Fruit fly (Drosophila melanogaster) whole organism, wandering third instar larva: Measurements from ENCODE around the gene CG32437.
A peak's percentile ranks its signal among the peaks of the same experiment; 100 is the strongest.

Experiments used
- Abd-B ChIP-seq: fragments of >200 bp; optimal IDR thresholded peaks from 2 replicates; lab custom pipeline; 2017; ENCODE audit warnings: missing biosample characterization, missing genetic modification characterization
- CG32264 ChIP-seq: fragments of 200-800 bp; sonication (Bioruptor generic); optimal IDR thresholded peaks from 2 replicates; lab custom pipeline; 2016; ENCODE audit warnings: missing biosample characterization, missing genetic modification characterization
- CG9705 ChIP-seq: fragments of 200-800 bp; sonication (Bioruptor generic); optimal IDR thresholded peaks from 2 replicates; lab custom pipeline; 2018; ENCODE audit warnings: missing biosample characterization, mild to moderate bottlenecking, missing genetic modification characterization
- CrebA ChIP-seq: fragments of 200-800 bp; sonication (Bioruptor generic); optimal IDR thresholded peaks from 2 replicates; lab custom pipeline; 2016; ENCODE audit warnings: missing biosample characterization, mild to moderate bottlenecking, missing genetic modification characterization, borderline replicate concordance
- Dfd ChIP-seq: fragments of >200 bp; optimal IDR thresholded peaks from 2 replicates; lab custom pipeline; 2017; ENCODE audit warnings: missing biosample characterization, missing genetic modification characterization
- Dif ChIP-seq: fragments of 200-275, 200-300 bp; sonication (Bioruptor generic); optimal IDR thresholded peaks from 2 replicates; lab custom pipeline; 2018; ENCODE audit warnings: missing biosample characterization, missing genetic modification characterization; ENCODE audit not compliant: partially characterized antibody
- GATAd ChIP-seq: sonication (Bioruptor generic); optimal IDR thresholded peaks from 2 replicates; lab custom pipeline; 2016; ENCODE audit warnings: missing biosample characterization, missing genetic modification characterization
- HLH106 ChIP-seq: fragments of 200-800 bp; optimal IDR thresholded peaks from 3 replicates; lab custom pipeline; 2019; ENCODE audit warnings: missing biosample characterization, mild to moderate bottlenecking, missing genetic modification characterization, moderate library complexity
- Hr78 ChIP-seq: fragments of >200 bp; optimal IDR thresholded peaks from 2 replicates; lab custom pipeline; 2017; ENCODE audit warnings: missing biosample characterization, missing genetic modification characterization
- Hr83 ChIP-seq: fragments of 200-300 bp; sonication (Bioruptor generic); optimal IDR thresholded peaks from 2 replicates; lab custom pipeline; 2016; ENCODE audit warnings: missing biosample characterization, mild to moderate bottlenecking, missing genetic modification characterization, moderate library complexity; ENCODE audit not compliant: poor library complexity, severe bottlenecking
- Jra ChIP-seq: sonication (Bioruptor generic); optimal IDR thresholded peaks from 2 replicates; lab custom pipeline; 2016; ENCODE audit warnings: missing biosample characterization, missing genetic modification characterization
- Mio ChIP-seq: sonication (Bioruptor generic); optimal IDR thresholded peaks from 2 replicates; lab custom pipeline; 2016; ENCODE audit warnings: missing biosample characterization, missing genetic modification characterization
- Myc ChIP-seq: fragments of >200 bp; optimal IDR thresholded peaks from 2 replicates; lab custom pipeline; 2017
- N ChIP-seq: fragments of >200 bp; optimal IDR thresholded peaks from 2 replicates; lab custom pipeline; 2018; ENCODE audit warnings: missing biosample characterization, missing external identifiers, missing genetic modification characterization
- OdsH ChIP-seq: fragments of 200-800 bp; sonication (Bioruptor generic); optimal IDR thresholded peaks from 2 replicates; lab custom pipeline; 2016; ENCODE audit warnings: missing biosample characterization, mild to moderate bottlenecking, missing genetic modification characterization
- Rel ChIP-seq, 2 experiments: fragments of 200-800 bp; sonication (Bioruptor generic) in 1 of 2; optimal IDR thresholded peaks; 2 replicates in 1 of 2; 3 replicates in 1 of 2; lab custom pipeline; 2016 to 2019; ENCODE audit warnings: mild to moderate bottlenecking in 2 of 2, missing biosample characterization in 2 of 2, missing genetic modification characterization in 2 of 2, moderate library complexity in 1 of 2
- Sp1 ChIP-seq: fragments of 200-800 bp; sonication (Bioruptor generic); optimal IDR thresholded peaks from 3 replicates; lab custom pipeline; 2019; ENCODE audit warnings: missing biosample characterization, mild to moderate bottlenecking, missing genetic modification characterization, moderate library complexity
- Vsx2 ChIP-seq: fragments of 200-300, 225-300 bp; sonication (Bioruptor generic); optimal IDR thresholded peaks from 2 replicates; lab custom pipeline; 2018; ENCODE audit warnings: missing biosample characterization, missing genetic modification characterization; ENCODE audit not compliant: partially characterized antibody
- br ChIP-seq: fragments of 200-800 bp; sonication (Bioruptor generic); optimal IDR thresholded peaks from 2 replicates; lab custom pipeline; 2016; ENCODE audit warnings: missing biosample characterization, missing genetic modification characterization
- brk ChIP-seq: fragments of 200-800 bp; sonication (Bioruptor generic); optimal IDR thresholded peaks from 2 replicates; lab custom pipeline; 2016; ENCODE audit warnings: missing biosample characterization, mild to moderate bottlenecking, missing genetic modification characterization
- dl ChIP-seq, 2 experiments: fragments of 175-275, 200-275 bp in 1 of 2; fragments of 200-275 bp in 1 of 2; sonication (Bioruptor generic); optimal IDR thresholded peaks; lab custom pipeline; 2018; ENCODE audit warnings: mild to moderate bottlenecking in 2 of 2, missing biosample characterization in 2 of 2, missing genetic modification characterization in 2 of 2, moderate library complexity in 2 of 2; ENCODE audit not compliant: partially characterized antibody in 2 of 2, insufficient read depth in 1 of 2
- dmrt93B ChIP-seq: fragments of 200-800 bp; sonication (Bioruptor generic); optimal IDR thresholded peaks from 2 replicates; lab custom pipeline; 2018; ENCODE audit warnings: missing biosample characterization, mild to moderate bottlenecking, missing genetic modification characterization
- dsf ChIP-seq: sonication (Bioruptor generic); optimal IDR thresholded peaks from 2 replicates; lab custom pipeline; 2016; ENCODE audit warnings: missing biosample characterization, missing genetic modification characterization, borderline replicate concordance
- ey ChIP-seq: fragments of 200-800 bp; sonication (Bioruptor generic); optimal IDR thresholded peaks from 2 replicates; lab custom pipeline; 2016; ENCODE audit warnings: missing biosample characterization, missing genetic modification characterization
- foxo ChIP-seq, 2 experiments: fragments of 200-800 bp; sonication (Bioruptor generic); optimal IDR thresholded peaks; 2 replicates in 1 of 2; 3 replicates in 1 of 2; lab custom pipeline; 2016 to 2017; ENCODE audit warnings: missing biosample characterization in 2 of 2, missing genetic modification characterization in 2 of 2
- fru ChIP-seq: fragments of 200-800 bp; sonication (Bioruptor generic); optimal IDR thresholded peaks from 3 replicates; lab custom pipeline; 2016; ENCODE audit warnings: missing biosample characterization, mild to moderate bottlenecking, missing genetic modification characterization
- h ChIP-seq: fragments of 200-800 bp; sonication (Bioruptor generic); optimal IDR thresholded peaks from 3 replicates; lab custom pipeline; 2016; ENCODE audit warnings: missing biosample characterization, mild to moderate bottlenecking, missing genetic modification characterization
- jim ChIP-seq: fragments of 175-275, 200-325 bp; sonication (Bioruptor generic); optimal IDR thresholded peaks from 2 replicates; lab custom pipeline; 2016; ENCODE audit warnings: missing biosample characterization, mild to moderate bottlenecking, missing genetic modification characterization
- lola ChIP-seq: fragments of >200 bp; optimal IDR thresholded peaks from 2 replicates; lab custom pipeline; 2017; ENCODE audit warnings: missing biosample characterization, missing genetic modification characterization
- pan ChIP-seq: fragments of >200 bp; optimal IDR thresholded peaks from 2 replicates; lab custom pipeline; 2017
- psq ChIP-seq: fragments of 200-800 bp; sonication (Bioruptor generic); optimal IDR thresholded peaks from 3 replicates; lab custom pipeline; 2017; ENCODE audit warnings: missing biosample characterization, mild to moderate bottlenecking, missing genetic modification characterization, moderate library complexity
- rgr ChIP-seq: fragments of 200-800 bp; sonication (Bioruptor generic); optimal IDR thresholded peaks from 3 replicates; lab custom pipeline; 2016; ENCODE audit warnings: missing biosample characterization, mild to moderate bottlenecking, missing genetic modification characterization
- sage ChIP-seq: fragments of 200-800 bp; sonication (Bioruptor generic); optimal IDR thresholded peaks from 2 replicates; lab custom pipeline; 2016; ENCODE audit warnings: missing biosample characterization, mild to moderate bottlenecking, missing genetic modification characterization
- sv ChIP-seq: fragments of 200-800 bp; sonication (Bioruptor generic); optimal IDR thresholded peaks from 3 replicates; lab custom pipeline; 2016; ENCODE audit warnings: missing biosample characterization, missing genetic modification characterization
- tai ChIP-seq: sonication (Bioruptor generic); optimal IDR thresholded peaks from 2 replicates; lab custom pipeline; 2016; ENCODE audit warnings: missing biosample characterization, missing genetic modification characterization
- usp ChIP-seq: fragments of >200 bp; optimal IDR thresholded peaks from 2 replicates; lab custom pipeline; 2017; ENCODE audit warnings: missing biosample characterization, missing genetic modification characterization
- woc ChIP-seq: sonication (Bioruptor generic); optimal IDR thresholded peaks from 2 replicates; lab custom pipeline; 2016; ENCODE audit warnings: missing biosample characterization, mild to moderate bottlenecking, missing genetic modification characterization

The CG32437 gene

dm6 chr3L:21382158-21382610 is 24.7 kb downstream of the CG32437 start, which contains the start of gene rgn (continued):
- TF ChIP-seq brk (GFP tag; lab: Kevin White, UChicago): peak; percentile 3
- TF ChIP-seq Mio (GFP tag; lab: Kevin White, UChicago): no peak
- TF ChIP-seq Hr78: no peak
- TF ChIP-seq usp: no peak
- peak; percentile 67 for TF ChIP-seq Dif (GFP tag; lab: Kevin White, UChicago)
- no peak for TF ChIP-seq Rel (GFP tag; optimal IDR thresholded peaks at IDR 0.05; lab: Kevin White, UChicago)
- TF ChIP-seq Rel (tag; optimal IDR thresholded peaks at IDR 0.05; lab: Kevin White, UChicago): peak; percentile 1
- peak; percentile 65 for TF ChIP-seq woc
- no peak for TF ChIP-seq jim (GFP tag; lab: Kevin White, UChicago)
- peak; percentile 66 for TF ChIP-seq ey
- no peak for TF ChIP-seq Abd-B
- peak; percentile 6 to 8 for TF ChIP-seq dl (GFP tag; optimal IDR thresholded peaks at IDR 0.05; lab: Kevin White, UChicago; ENCODE audit: insufficient read depth in 1 of 2, partially characterized antibody in 2 of 2)

- TF ChIP-seq Rel (GFP tag; optimal IDR thresholded peaks at IDR 0.05; lab: Kevin White, UChicago) (no peak), Rel (tag; optimal IDR thresholded peaks at IDR 0.05; lab: Kevin White, UChicago) (no peak), foxo (GFP tag; optimal IDR thresholded peaks at IDR 0.05; lab: Kevin White, UChicago) (peak in 1 of 2 experiments; percentile 1)
- TF ChIP-seq, all 38 proteins: peak for 1
These were observed 26.0 kb downstream of the CG32437 start for dm6 chr3L:21383440-21383839.

dm6 chr3L:21385699-21386098 is 28.2 kb downstream of the CG32437 start:
- TF ChIP-seq woc: no peak
- TF ChIP-seq HLH106 (tag; lab: Kevin White, UChicago): peak; percentile 33
- peak; percentile 28 for TF ChIP-seq fru (GFP tag; lab: Kevin White, UChicago)
- no peak for TF ChIP-seq ey
- TF ChIP-seq CG32264 (GFP tag; lab: Kevin White, UChicago): no peak
- no peak for TF ChIP-seq jim (GFP tag; lab: Kevin White, UChicago)
- no peak for TF ChIP-seq N
- TF ChIP-seq Vsx2 (GFP tag; lab: Kevin White, UChicago): no peak
- no peak for TF ChIP-seq dl (GFP tag; optimal IDR thresholded peaks at IDR 0.05; lab: Kevin White, UChicago; ENCODE audit: insufficient read depth in 1 of 2, partially characterized antibody in 2 of 2)
- TF ChIP-seq psq (GFP tag; lab: Kevin White, UChicago): no peak
- no peak for TF ChIP-seq pan (lab: Kevin White, UChicago)
- no peak for TF ChIP-seq Rel (GFP tag; optimal IDR thresholded peaks at IDR 0.05; lab: Kevin White, UChicago)
- TF ChIP-seq Rel (tag; optimal IDR thresholded peaks at IDR 0.05; lab: Kevin White, UChicago): no peak
- TF ChIP-seq Sp1: no peak
- TF ChIP-seq Dfd (GFP tag; lab: Kevin White, UChicago): no peak
- TF ChIP-seq lola: no peak
- no peak for TF ChIP-seq GATAd
- TF ChIP-seq CrebA (GFP tag; lab: Kevin White, UChicago): no peak
- TF ChIP-seq usp: no peak
- TF ChIP-seq Jra (GFP tag; lab: Kevin White, UChicago): no peak
- TF ChIP-seq Abd-B: no peak
- TF ChIP-seq tai (GFP tag; lab: Kevin White, UChicago): no peak
- peak; percentile 42 for TF ChIP-seq rgr (GFP tag; lab: Kevin White, UChicago)
- TF ChIP-seq Mio (GFP tag; lab: Kevin White, UChicago): no peak
- TF ChIP-seq OdsH (GFP tag; lab: Kevin White, UChicago): peak; percentile 21
- TF ChIP-seq h: peak; percentile 26
- TF ChIP-seq Hr78: no peak
- no peak for TF ChIP-seq sage (GFP tag; lab: Kevin White, UChicago)
- TF ChIP-seq br (GFP tag; lab: Kevin White, UChicago): no peak
- TF ChIP-seq dsf (GFP tag; lab: Kevin White, UChicago): no peak
- no peak for TF ChIP-seq sv (GFP tag; lab: Kevin White, UChicago)
- no peak for TF ChIP-seq Hr83 (GFP tag; lab: Kevin White, UChicago)
- no peak for TF ChIP-seq dmrt93B (GFP tag; lab: Kevin White, UChicago)
- TF ChIP-seq brk (GFP tag; lab: Kevin White, UChicago): no peak
- TF ChIP-seq foxo (GFP tag; optimal IDR thresholded peaks at IDR 0.05; lab: Kevin White, UChicago): peak in 1 of 2 experiments; percentile 52
- no peak for TF ChIP-seq Dif (GFP tag; lab: Kevin White, UChicago)
- TF ChIP-seq Myc: no peak
- no peak for TF ChIP-seq CG9705
